Worm (Caenorhabditis elegans) whole organism, late embryonic: ENCODE results near the gene srsx-13.
A peak's percentile ranks its signal among the peaks of the same experiment; 100 is the strongest.

Experiments used
- C08G9.2 ChIP-seq: sonication (generic microtip); optimal IDR thresholded peaks from 2 replicates; lab custom pipeline; 2016; ENCODE audit warnings: mild to moderate bottlenecking, missing genetic modification characterization, moderate library complexity, missing compliant biosample characterization
- C38D4.7 ChIP-seq: fragments of 200-800 bp; sonication (Bioruptor generic); optimal IDR thresholded peaks from 2 replicates; lab custom pipeline; 2018; ENCODE audit warnings: mild to moderate bottlenecking, missing genetic modification characterization, moderate library complexity, missing compliant biosample characterization
- F13H6.1 ChIP-seq: sonication (generic microtip); optimal IDR thresholded peaks from 2 replicates; lab custom pipeline; 2016; ENCODE audit warnings: missing genetic modification characterization, missing compliant biosample characterization
- K09A11.1 ChIP-seq: sonication (generic microtip); optimal IDR thresholded peaks from 2 replicates; lab custom pipeline; 2017; ENCODE audit warnings: antibody characterized with exemption, mild to moderate bottlenecking, missing genetic modification characterization, missing compliant biosample characterization; ENCODE audit not compliant: insufficient read depth
- Y22D7AL.16 ChIP-seq: sonication (generic microtip); optimal IDR thresholded peaks from 2 replicates; lab custom pipeline; 2016; ENCODE audit warnings: missing genetic modification characterization, missing compliant biosample characterization
- ahr-1 ChIP-seq: sonication (generic microtip); optimal IDR thresholded peaks from 2 replicates; lab custom pipeline; 2016; ENCODE audit warnings: missing genetic modification characterization, missing compliant biosample characterization
- ceh-14 ChIP-seq: sonication (generic microtip); optimal IDR thresholded peaks from 2 replicates; lab custom pipeline; 2016; ENCODE audit warnings: missing genotype, missing genetic modification characterization, missing compliant biosample characterization
- ceh-2 ChIP-seq: sonication (generic microtip); optimal IDR thresholded peaks from 2 replicates; lab custom pipeline; 2016; ENCODE audit warnings: missing genotype, missing genetic modification characterization, missing compliant biosample characterization
- ceh-22 ChIP-seq: sonication (generic microtip); optimal IDR thresholded peaks from 2 replicates; lab custom pipeline; 2017; ENCODE audit warnings: missing biosample characterization, missing genetic modification characterization
- ceh-30 ChIP-seq: fragments of 150-350 bp; optimal IDR thresholded peaks from 2 replicates; lab custom pipeline; 2014; ENCODE audit warnings: missing biosample characterization, missing genetic modification characterization
- ceh-31 ChIP-seq: sonication (generic microtip); optimal IDR thresholded peaks from 2 replicates; lab custom pipeline; 2016; ENCODE audit warnings: missing genetic modification characterization, missing compliant biosample characterization
- ceh-34 ChIP-seq: sonication (generic microtip); optimal IDR thresholded peaks from 2 replicates; lab custom pipeline; 2016; ENCODE audit warnings: mild to moderate bottlenecking, missing genetic modification characterization, missing compliant biosample characterization
- ceh-48 ChIP-seq: sonication (generic microtip); optimal IDR thresholded peaks from 2 replicates; lab custom pipeline; 2016; ENCODE audit warnings: missing genetic modification characterization, inconsistent platforms, missing compliant biosample characterization
- ceh-9 ChIP-seq: sonication (generic microtip); optimal IDR thresholded peaks from 2 replicates; lab custom pipeline; 2016; ENCODE audit warnings: mild to moderate bottlenecking, missing genetic modification characterization, inconsistent platforms, missing compliant biosample characterization
- dve-1 ChIP-seq: sonication (generic microtip); optimal IDR thresholded peaks from 2 replicates; lab custom pipeline; 2017; ENCODE audit warnings: antibody characterized with exemption, mild to moderate bottlenecking, missing genetic modification characterization, missing compliant biosample characterization
- elt-2 ChIP-seq: sonication (generic microtip); optimal IDR thresholded peaks from 2 replicates; lab custom pipeline; 2016; ENCODE audit warnings: missing genetic modification reagents, missing genetic modification characterization, missing compliant biosample characterization
- elt-4 ChIP-seq: sonication (generic microtip); optimal IDR thresholded peaks from 2 replicates; lab custom pipeline; 2016; ENCODE audit warnings: missing genetic modification characterization, missing compliant biosample characterization
- eyg-1 ChIP-seq: sonication (generic microtip); optimal IDR thresholded peaks from 2 replicates; lab custom pipeline; 2016; ENCODE audit warnings: missing genotype, missing genetic modification characterization, missing compliant biosample characterization
- hlh-30 ChIP-seq: sonication (generic microtip); optimal IDR thresholded peaks from 2 replicates; lab custom pipeline; 2017; ENCODE audit warnings: antibody characterized with exemption, missing genetic modification characterization, missing compliant biosample characterization; ENCODE audit not compliant: insufficient read depth
- hlh-6 ChIP-seq: sonication (generic microtip); optimal IDR thresholded peaks from 2 replicates; lab custom pipeline; 2016; ENCODE audit warnings: missing genotype, missing genetic modification characterization, missing compliant biosample characterization
- hlh-8 ChIP-seq: sonication (generic microtip); optimal IDR thresholded peaks from 2 replicates; lab custom pipeline; 2016; ENCODE audit warnings: missing genotype, missing genetic modification characterization, missing compliant biosample characterization
- lin-11 ChIP-seq: fragments of 200-800 bp; sonication (Bioruptor generic); optimal IDR thresholded peaks from 2 replicates; lab custom pipeline; 2018; ENCODE audit warnings: mild to moderate bottlenecking, missing genetic modification characterization, missing compliant biosample characterization
- madf-2 ChIP-seq: sonication (generic microtip); optimal IDR thresholded peaks from 2 replicates; lab custom pipeline; 2017; ENCODE audit warnings: missing genetic modification characterization, missing compliant biosample characterization
- nhr-232 ChIP-seq: sonication (generic microtip); optimal IDR thresholded peaks from 2 replicates; lab custom pipeline; 2016; ENCODE audit warnings: missing genetic modification characterization, missing compliant biosample characterization
- npax-4 ChIP-seq: sonication (generic microtip); optimal IDR thresholded peaks from 2 replicates; lab custom pipeline; 2016; ENCODE audit warnings: missing genetic modification characterization, missing compliant biosample characterization
- pat-9 ChIP-seq: fragments of 200-800 bp; sonication (Bioruptor generic); optimal IDR thresholded peaks from 2 replicates; lab custom pipeline; 2018; ENCODE audit warnings: mild to moderate bottlenecking, missing genetic modification characterization, moderate library complexity, missing compliant biosample characterization
- pax-1 ChIP-seq: fragments of 150-350 bp; optimal IDR thresholded peaks from 2 replicates; lab custom pipeline; 2014; ENCODE audit warnings: missing biosample characterization, missing genetic modification characterization
- pha-4 ChIP-seq: fragments of 150-350 bp; optimal IDR thresholded peaks from 2 replicates; lab custom pipeline; 2018; ENCODE audit warnings: missing biosample characterization, missing genetic modification reagents, missing genetic modification characterization
- pqm-1 ChIP-seq: sonication (generic microtip); optimal IDR thresholded peaks from 2 replicates; lab custom pipeline; 2016; ENCODE audit warnings: missing genetic modification characterization, missing compliant biosample characterization
- ref-2 ChIP-seq: sonication (generic microtip); optimal IDR thresholded peaks from 2 replicates; lab custom pipeline; 2016; ENCODE audit warnings: missing genetic modification characterization, missing compliant biosample characterization
- rnt-1 ChIP-seq: sonication (generic microtip); optimal IDR thresholded peaks from 2 replicates; lab custom pipeline; 2016; ENCODE audit warnings: missing genetic modification characterization, missing compliant biosample characterization
- sox-2 ChIP-seq: fragments of 200-800 bp; sonication (Bioruptor generic); IDR thresholded peaks from 2 replicates; pipeline ENCODE4 v1.3.6; 2022; ENCODE audit warnings: missing genetic modification reagents, missing genetic modification characterization, missing compliant biosample characterization
- sox-4 ChIP-seq: sonication (generic microtip); optimal IDR thresholded peaks from 2 replicates; lab custom pipeline; 2017; ENCODE audit warnings: mild to moderate bottlenecking, missing genetic modification characterization, inconsistent platforms, missing compliant biosample characterization
- tbx-2 ChIP-seq: sonication (generic microtip); optimal IDR thresholded peaks from 2 replicates; lab custom pipeline; 2016; ENCODE audit warnings: missing genetic modification characterization, missing compliant biosample characterization
- unc-42 ChIP-seq: sonication (generic microtip); optimal IDR thresholded peaks from 2 replicates; lab custom pipeline; 2016; ENCODE audit warnings: missing genotype, missing genetic modification characterization, missing compliant biosample characterization
- unc-55 ChIP-seq: sonication (generic microtip); optimal IDR thresholded peaks from 2 replicates; lab custom pipeline; 2017; ENCODE audit warnings: missing biosample characterization, missing genetic modification reagents, missing genetic modification characterization
- zip-5 ChIP-seq: sonication (generic microtip); optimal IDR thresholded peaks from 2 replicates; lab custom pipeline; 2016; ENCODE audit warnings: missing genetic modification characterization, missing compliant biosample characterization
- ztf-16 ChIP-seq: sonication (generic microtip); optimal IDR thresholded peaks from 2 replicates; lab custom pipeline; 2017; ENCODE audit warnings: missing genetic modification characterization, missing compliant biosample characterization

Gene srsx-13

DNA sequence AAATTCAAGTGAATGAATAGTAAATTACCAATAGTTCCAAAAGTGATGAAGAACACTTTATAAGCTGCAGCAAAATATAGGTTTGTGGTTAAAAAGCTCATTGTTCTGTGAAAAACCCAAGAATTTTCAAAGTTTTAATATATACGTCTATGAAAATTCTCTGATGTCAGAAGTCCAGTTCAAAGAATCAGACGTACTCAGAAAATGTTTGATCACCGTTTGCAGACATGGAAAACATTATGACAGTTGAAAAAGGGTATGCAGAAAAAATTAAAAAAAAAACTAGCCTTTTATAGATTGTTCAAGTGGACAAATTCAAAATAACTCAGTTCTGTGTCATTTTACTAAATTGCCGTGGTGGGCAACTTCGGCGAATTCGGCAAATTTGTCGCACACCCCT, 8.3 kb downstream of the srsx-13 start, which contains the start of gene srsx-10:
TSS of gene srsx-10 (minus strand) at position 101 of the 400 bp plus-strand sequence.
- TF ChIP-seq lin-11 (tag; lab: Kevin White, UChicago) (no peak), ahr-1 (no peak), pha-4 (no peak), ztf-16 (tag; lab: Kevin White, UChicago) (no peak), tbx-2 (tag; lab: Kevin White, UChicago) (no peak)

- TF ChIP-seq pax-1 (tag; lab: Kevin White, UChicago) (no peak), ceh-48 (tag; lab: Kevin White, UChicago) (no peak), pha-4 (no peak), nhr-232 (no peak), sox-4 (tag; lab: Kevin White, UChicago) (no peak), K09A11.1 (tag; lab: Kevin White, UChicago) (no peak), Y22D7AL.16 (tag; lab: Kevin White, UChicago) (no peak)
Observed at ce11 chrV:4972943-4973342, 10.0 kb downstream of the srsx-13 start, which contains the start of gene srsx-9. srsx-9 (minus strand) TSS chrV:4973043.

- TF ChIP-seq elt-2 (tag; lab: Kevin White, UChicago) (no peak), madf-2 (tag; lab: Kevin White, UChicago) (no peak), lin-11 (tag; lab: Kevin White, UChicago) (no peak), hlh-6 (tag; lab: Kevin White, UChicago) (no peak), ceh-30 (no peak), npax-4 (no peak), pat-9 (tag; lab: Kevin White, UChicago) (no peak), unc-55 (GFP tag; lab: Kevin White, UChicago) (no peak), rnt-1 (tag; lab: Kevin White, UChicago) (no peak), hlh-30 (tag; lab: Kevin White, UChicago) (no peak), zip-5 (no peak), F13H6.1 (tag; lab: Kevin White, UChicago) (no peak)
Observed at ce11 chrV:4969503-4969902, 13.5 kb downstream of the srsx-13 start.

- TF ChIP-seq dve-1 (tag; lab: Kevin White, UChicago) (no peak), pha-4 (no peak), C38D4.7 (GFP tag; lab: Kevin White, UChicago) (no peak), ceh-48 (tag; lab: Kevin White, UChicago) (no peak), elt-4 (tag; lab: Kevin White, UChicago) (no peak), ceh-30 (no peak), ceh-2 (tag; lab: Kevin White, UChicago) (no peak)
Observed at ce11 chrV:4968775-4969174, 14.2 kb downstream of the srsx-13 start.

- peak; percentile 97 for TF ChIP-seq unc-42 (tag; lab: Kevin White, UChicago)
- TF ChIP-seq ref-2 (tag; lab: Kevin White, UChicago): peak; percentile 27
- no peak for TF ChIP-seq pat-9 (tag; lab: Kevin White, UChicago)
- no peak for TF ChIP-seq ceh-34 (tag; lab: Kevin White, UChicago)
- no peak for TF ChIP-seq ceh-22 (tag; lab: Kevin White, UChicago)
- peak; percentile 28; the same call in 1 of the 2 replicates for TF ChIP-seq sox-2 (GFP tag; lab: Robert Waterston, UW)
- no peak for TF ChIP-seq K09A11.1 (tag; lab: Kevin White, UChicago)
- peak; percentile 50 for TF ChIP-seq hlh-30 (tag; lab: Kevin White, UChicago)
- TF ChIP-seq hlh-8 (tag; lab: Kevin White, UChicago): no peak
- no peak for TF ChIP-seq eyg-1 (tag; lab: Kevin White, UChicago)
- TF ChIP-seq pqm-1 (tag; lab: Kevin White, UChicago): no peak
- TF ChIP-seq ceh-9 (tag; lab: Kevin White, UChicago): no peak
- peak; percentile 78 for TF ChIP-seq ceh-31
- peak; percentile 2 for TF ChIP-seq tbx-2 (tag; lab: Kevin White, UChicago)
- no peak for TF ChIP-seq ceh-14 (tag; lab: Kevin White, UChicago)
- TF ChIP-seq elt-2 (tag; lab: Kevin White, UChicago): no peak
- no peak for TF ChIP-seq C08G9.2
- no peak for TF ChIP-seq C38D4.7 (GFP tag; lab: Kevin White, UChicago)
Observed at ce11 chrV:4967238-4967637, 15.8 kb downstream of the srsx-13 start.
